Fruit fly (Drosophila melanogaster) whole organism, embryonic: ENCODE data around the gene Phb1.

ENCODE experiments used
- Antp ChIP-seq: fragments of 200-800 bp; sonication (Bioruptor generic); optimal IDR thresholded peaks from 3 replicates; lab custom pipeline; 2016; ENCODE audit warnings: missing biosample characterization, missing genetic modification characterization
- CG10147 ChIP-seq: fragments of 200-800 bp; sonication (Bioruptor generic); optimal IDR thresholded peaks from 2 replicates; lab custom pipeline; 2019; ENCODE audit warnings: missing biosample characterization, mild to moderate bottlenecking, missing genetic modification characterization, moderate library complexity
- CG10209 ChIP-seq: fragments of 200-800 bp; sonication (Bioruptor generic); optimal IDR thresholded peaks from 3 replicates; lab custom pipeline; 2017; ENCODE audit warnings: missing biosample characterization, mild to moderate bottlenecking, missing genetic modification characterization, missing genetic modification reagents
- CG11504 ChIP-seq: fragments of 200-800 bp; sonication (Bioruptor generic); optimal IDR thresholded peaks from 3 replicates; lab custom pipeline; 2019; ENCODE audit warnings: missing biosample characterization, mild to moderate bottlenecking, missing genetic modification characterization, moderate library complexity
- CG12219 ChIP-seq: fragments of 200-800 bp; sonication (Bioruptor generic); optimal IDR thresholded peaks from 3 replicates; lab custom pipeline; 2018; ENCODE audit warnings: missing biosample characterization, mild to moderate bottlenecking, missing genetic modification characterization
- CG15073 ChIP-seq: fragments of 200-800 bp; sonication (Bioruptor generic); optimal IDR thresholded peaks from 2 replicates; lab custom pipeline; 2016; ENCODE audit warnings: missing biosample characterization, missing genetic modification characterization
- CG15269 ChIP-seq: fragments of 200-800 bp; sonication (Bioruptor generic); optimal IDR thresholded peaks from 2 replicates; lab custom pipeline; 2018; ENCODE audit warnings: missing biosample characterization, mild to moderate bottlenecking, missing genetic modification characterization, moderate library complexity
- CG16779 ChIP-seq: fragments of 200-800 bp; sonication (Bioruptor generic); IDR thresholded peaks from 2 replicates; pipeline ENCODE4 v1.3.6; 2022; ENCODE audit warnings: missing biosample characterization, missing genetic modification characterization
- CG18599 ChIP-seq: fragments of 200-800 bp; sonication (Bioruptor generic); optimal IDR thresholded peaks from 3 replicates; lab custom pipeline; 2017; ENCODE audit warnings: missing biosample characterization, missing genetic modification characterization, mild to moderate bottlenecking, moderate library complexity, missing genetic modification reagents
- CG2202 ChIP-seq: fragments of 200-800 bp; sonication (Bioruptor generic); optimal IDR thresholded peaks from 2 replicates; lab custom pipeline; 2018; ENCODE audit warnings: missing biosample characterization, mild to moderate bottlenecking, missing genetic modification characterization
- CG2889 ChIP-seq: fragments of 200-800 bp; sonication (Bioruptor generic); IDR thresholded peaks from 3 replicates; pipeline ENCODE4 v1.3.6; 2022; ENCODE audit warnings: missing biosample characterization, missing genetic modification characterization
- CG32772 ChIP-seq: fragments of 200-800 bp; sonication (Bioruptor generic); IDR thresholded peaks from 2 replicates; pipeline ENCODE4 v1.3.6; 2022; ENCODE audit warnings: missing biosample characterization, missing genetic modification characterization
- CG4854 ChIP-seq: fragments of 200-800 bp; sonication (Bioruptor generic); optimal IDR thresholded peaks from 2 replicates; lab custom pipeline; 2016; ENCODE audit warnings: missing biosample characterization, missing genetic modification characterization, inconsistent platforms
- CG8944 ChIP-seq: fragments of 200-800 bp; sonication (Bioruptor generic); optimal IDR thresholded peaks from 3 replicates; lab custom pipeline; 2016; ENCODE audit warnings: missing biosample characterization, missing genetic modification characterization
- CG9437 ChIP-seq: fragments of 200-800 bp; sonication (Bioruptor generic); optimal IDR thresholded peaks from 2 replicates; lab custom pipeline; 2018; ENCODE audit warnings: missing biosample characterization, mild to moderate bottlenecking, missing genetic modification characterization
- CG9797 ChIP-seq: fragments of 200-800 bp; sonication (Bioruptor generic); optimal IDR thresholded peaks from 3 replicates; lab custom pipeline; 2018; ENCODE audit warnings: missing biosample characterization, mild to moderate bottlenecking, missing genetic modification characterization
- Camta ChIP-seq: fragments of 200-800 bp; sonication (Bioruptor generic); optimal IDR thresholded peaks from 2 replicates; lab custom pipeline; 2016; ENCODE audit warnings: missing biosample characterization, missing genetic modification characterization
- CkIIα-i1 ChIP-seq: fragments of 200-800 bp; sonication (Bioruptor generic); IDR thresholded peaks from 2 replicates; pipeline ENCODE4 v1.3.6; 2022; ENCODE audit warnings: missing biosample characterization, missing genetic modification characterization
- Dad ChIP-seq: fragments of 200-800 bp; sonication (Bioruptor generic); optimal IDR thresholded peaks from 3 replicates; lab custom pipeline; 2016; ENCODE audit warnings: missing biosample characterization, missing genetic modification characterization
- Dbx ChIP-seq: fragments of 200-800 bp; sonication (Bioruptor generic); IDR thresholded peaks from 3 replicates; pipeline ENCODE4 v1.3.6; 2022; ENCODE audit warnings: missing biosample characterization, missing genetic modification characterization
- Doc2 ChIP-seq: fragments of 200-800 bp; sonication (Bioruptor generic); IDR thresholded peaks from 2 replicates; pipeline ENCODE4 v1.3.6; 2022; ENCODE audit warnings: missing biosample characterization, missing genetic modification characterization
- E2f2 ChIP-seq: fragments of 200-800 bp; sonication (Bioruptor generic); IDR thresholded peaks from 2 replicates; pipeline ENCODE4 v1.3.6; 2022; ENCODE audit warnings: missing biosample characterization, missing genetic modification characterization
- Eip74EF ChIP-seq, 2 experiments: fragments of 200-800 bp in 1 of 2; fragments of >200 bp in 1 of 2; sonication (Bioruptor generic) in 1 of 2; optimal IDR thresholded peaks; 2 replicates each; lab custom pipeline; 2017 to 2019; ENCODE audit warnings: missing biosample characterization in 2 of 2, missing genetic modification characterization in 2 of 2, mild to moderate bottlenecking in 1 of 2, moderate library complexity in 1 of 2
- HLH3B ChIP-seq: fragments of 200-800 bp; sonication (Bioruptor generic); IDR thresholded peaks from 2 replicates; pipeline ENCODE4 v1.3.6; 2022; ENCODE audit warnings: missing biosample characterization, missing genetic modification characterization
- Med ChIP-seq: fragments of 200-800 bp; sonication (Bioruptor generic); peaks from one replicate; lab custom pipeline; 2016; ENCODE audit warnings: missing biosample characterization, missing genetic modification characterization, mild to moderate bottlenecking, inconsistent platforms, moderate library complexity
- Mrtf ChIP-seq: fragments of 200-800 bp; sonication (Bioruptor generic); IDR thresholded peaks from 3 replicates; pipeline ENCODE4 v1.3.6; 2022; ENCODE audit warnings: missing biosample characterization, missing genetic modification characterization
- PHDP ChIP-seq: fragments of 200-800 bp; sonication (Bioruptor generic); optimal IDR thresholded peaks from 3 replicates; lab custom pipeline; 2018; ENCODE audit warnings: missing biosample characterization, mild to moderate bottlenecking, missing genetic modification characterization, moderate library complexity
- Scr ChIP-seq: fragments of 200-800 bp; sonication (Bioruptor generic); IDR thresholded peaks from 2 replicates; pipeline ENCODE4 v1.3.6; 2022; ENCODE audit warnings: missing biosample characterization, missing genetic modification characterization; ENCODE audit not compliant: partially characterized antibody
- Six4 ChIP-seq: fragments of 200-800 bp; sonication (Bioruptor generic); optimal IDR thresholded peaks from 2 replicates; lab custom pipeline; 2016; ENCODE audit warnings: missing biosample characterization, missing genetic modification characterization
- Vsx1 ChIP-seq: fragments of 200-800 bp; sonication (Bioruptor generic); optimal IDR thresholded peaks from 2 replicates; lab custom pipeline; 2017; ENCODE audit warnings: missing biosample characterization, mild to moderate bottlenecking, missing genetic modification characterization, missing genetic modification reagents
- Xrp1 ChIP-seq: fragments of 200-800 bp; sonication (Bioruptor generic); IDR thresholded peaks from 2 replicates; pipeline ENCODE4 v1.3.6; 2022; ENCODE audit warnings: missing biosample characterization, missing genetic modification characterization
- aop ChIP-seq: fragments of 200-800 bp; sonication (Bioruptor generic); IDR thresholded peaks from 2 replicates; pipeline ENCODE4 v1.3.6; 2022; ENCODE audit warnings: missing biosample characterization, missing genetic modification characterization
- caup ChIP-seq: fragments of 200-800 bp; sonication (Bioruptor generic); optimal IDR thresholded peaks from 3 replicates; lab custom pipeline; 2017; ENCODE audit warnings: missing biosample characterization, mild to moderate bottlenecking, missing genetic modification characterization, moderate library complexity; ENCODE audit not compliant: severe bottlenecking
- da ChIP-seq: fragments of 200-800 bp; sonication (Bioruptor generic); optimal IDR thresholded peaks from 2 replicates; lab custom pipeline; 2016; ENCODE audit warnings: missing biosample characterization, missing genetic modification characterization
- dimm ChIP-seq: fragments of 200-800 bp; sonication (Bioruptor generic); IDR thresholded peaks from 2 replicates; pipeline ENCODE4 v1.3.6; 2022; ENCODE audit warnings: missing biosample characterization, missing genetic modification characterization
- disco-r ChIP-seq: fragments of 200-800 bp; sonication (Bioruptor generic); optimal IDR thresholded peaks from 2 replicates; lab custom pipeline; 2016; ENCODE audit warnings: missing biosample characterization, missing genetic modification characterization
- fd3F ChIP-seq: fragments of 200-800 bp; sonication (Bioruptor generic); optimal IDR thresholded peaks from 2 replicates; lab custom pipeline; 2018; ENCODE audit warnings: missing biosample characterization, mild to moderate bottlenecking, missing genetic modification characterization, moderate library complexity
- grn ChIP-seq: fragments of 200-800 bp; sonication (Bioruptor generic); optimal IDR thresholded peaks from 3 replicates; lab custom pipeline; 2017; ENCODE audit warnings: missing biosample characterization, missing genetic modification characterization
- ham ChIP-seq: fragments of 200-800 bp; sonication (Bioruptor generic); IDR thresholded peaks from 2 replicates; pipeline ENCODE4 v1.3.6; 2022; ENCODE audit warnings: missing biosample characterization, missing genetic modification characterization
- hb ChIP-seq: fragments of 200-800 bp; sonication (Bioruptor generic); IDR thresholded peaks from 3 replicates; pipeline ENCODE4 v1.3.6; 2022; ENCODE audit warnings: missing biosample characterization, missing genetic modification characterization; ENCODE audit not compliant: partially characterized antibody
- hbn ChIP-seq: fragments of 200-800 bp; sonication (Bioruptor generic); IDR thresholded peaks from 2 replicates; pipeline ENCODE4 v1.3.6; 2022; ENCODE audit warnings: missing biosample characterization, missing genetic modification characterization; ENCODE audit not compliant: partially characterized antibody
- jigr1 ChIP-seq: fragments of 200-800 bp; sonication (Bioruptor generic); IDR thresholded peaks from 3 replicates; pipeline ENCODE4 v1.3.6; 2022; ENCODE audit warnings: missing biosample characterization, missing genetic modification characterization
- lbe ChIP-seq: fragments of 200-800 bp; sonication (Bioruptor generic); optimal IDR thresholded peaks from 2 replicates; lab custom pipeline; 2016; ENCODE audit warnings: missing biosample characterization, mild to moderate bottlenecking, missing genetic modification characterization
- mld ChIP-seq: fragments of 200-800 bp; sonication (Bioruptor generic); IDR thresholded peaks from 3 replicates; pipeline ENCODE4 v1.3.6; 2022; ENCODE audit warnings: missing biosample characterization, missing genetic modification characterization; ENCODE audit not compliant: partially characterized antibody
- phol ChIP-seq: fragments of 200-800 bp; sonication (Bioruptor generic); optimal IDR thresholded peaks from 3 replicates; lab custom pipeline; 2018; ENCODE audit warnings: missing biosample characterization, mild to moderate bottlenecking, missing genetic modification characterization, moderate library complexity
- psq ChIP-seq: fragments of 200-800 bp; sonication (Bioruptor generic); optimal IDR thresholded peaks from 2 replicates; lab custom pipeline; 2017; ENCODE audit warnings: missing biosample characterization, missing genetic modification characterization
- ranshi ChIP-seq: fragments of 200-800 bp; sonication (Bioruptor generic); IDR thresholded peaks from 2 replicates; pipeline ENCODE4 v1.3.6; 2022; ENCODE audit warnings: missing biosample characterization, missing genetic modification characterization
- ro ChIP-seq: fragments of 200-800 bp; sonication (Bioruptor generic); IDR thresholded peaks from 2 replicates; pipeline ENCODE4 v1.3.6; 2022; ENCODE audit warnings: missing biosample characterization, missing genetic modification characterization
- sd ChIP-seq: fragments of 200-800 bp; sonication (Bioruptor generic); optimal IDR thresholded peaks from 3 replicates; lab custom pipeline; 2018; ENCODE audit warnings: missing biosample characterization, mild to moderate bottlenecking, missing genetic modification characterization, moderate library complexity
- sr ChIP-seq: fragments of 200-800 bp; sonication (Bioruptor generic); IDR thresholded peaks from 3 replicates; pipeline ENCODE4 v1.3.6; 2022; ENCODE audit warnings: missing biosample characterization, missing genetic modification characterization
- ssp ChIP-seq: fragments of 200-800 bp; sonication (Bioruptor generic); IDR thresholded peaks from 2 replicates; pipeline ENCODE4 v1.3.6; 2022; ENCODE audit warnings: missing biosample characterization, missing genetic modification characterization
- trem ChIP-seq: fragments of 200-800 bp; optimal IDR thresholded peaks from 3 replicates; lab custom pipeline; 2019; ENCODE audit warnings: missing biosample characterization, mild to moderate bottlenecking, missing genetic modification characterization, moderate library complexity

Gene Phb1

dm6 chr2L:19136735-19137134 is 13.1 kb upstream of the Phb1 start (continued):
- TF ChIP-seq CG9797 (GFP tag; lab: Kevin White, UChicago) (no peak), CG10147 (GFP tag; lab: Kevin White, UChicago) (no peak), CG15073 (GFP tag; lab: Kevin White, UChicago) (peak; percentile 36), ro (GFP tag; lab: Robert Waterston, UW) (no peak), CG15269 (no peak), Camta (GFP tag; lab: Kevin White, UChicago) (peak; percentile 8), CG16779 (no peak), sd (tag; lab: Kevin White, UChicago) (no peak), CG4854 (GFP tag; lab: Kevin White, UChicago) (no peak), sr (no peak), Med (GFP tag; lab: Kevin White, UChicago) (no peak), CkIIα-i1 (GFP tag; lab: Robert Waterston, UW) (no peak), CG8944 (no peak), da (GFP tag; lab: Kevin White, UChicago) (no peak), psq (GFP tag; lab: Kevin White, UChicago) (peak; percentile 71), CG32772 (no peak), jigr1 (no peak), ranshi (GFP tag; lab: Robert Waterston, UW) (0 out of 2 replicates have a peak, but pooled peaks have one; percentile 6), grn (no peak), caup (GFP tag; lab: Kevin White, UChicago) (no peak), Eip74EF (GFP tag; optimal IDR thresholded peaks at IDR 0.05; lab: Kevin White, UChicago) (no peak), fd3F (no peak), disco-r (GFP tag; lab: Kevin White, UChicago) (no peak), CG12219 (no peak), CG10209 (GFP tag; lab: Kevin White, UChicago) (peak; percentile 33), PHDP (tag; lab: Kevin White, UChicago) (no peak), mld (no peak), phol (tag; lab: Kevin White, UChicago) (peak; percentile 60), Vsx1 (GFP tag; lab: Kevin White, UChicago) (peak; percentile 4), CG2889 (GFP tag; lab: Robert Waterston, UW) (no peak), Mrtf (GFP tag; lab: Robert Waterston, UW) (no peak), CG9437 (GFP tag; lab: Kevin White, UChicago) (no peak), Xrp1 (GFP tag; lab: Robert Waterston, UW) (peak; percentile 49; the same call in 1 of the 2 replicates), lbe (GFP tag; lab: Kevin White, UChicago) (peak; percentile 86), Dbx (GFP tag; lab: Robert Waterston, UW) (no peak), CG2202 (tag; lab: Kevin White, UChicago) (peak; percentile 56), Doc2 (no peak), hbn (GFP tag; lab: Robert Waterston, UW) (no peak), Antp (GFP tag; lab: Kevin White, UChicago) (no peak), Scr (GFP tag; lab: Robert Waterston, UW) (no peak), CG11504 (tag; lab: Kevin White, UChicago) (peak; percentile 0), E2f2 (no peak), Dad (GFP tag; lab: Kevin White, UChicago) (no peak), ham (GFP tag; lab: Robert Waterston, UW) (no peak), aop (no peak), Six4 (GFP tag; lab: Kevin White, UChicago) (peak; percentile 40), HLH3B (GFP tag; lab: Robert Waterston, UW) (no peak), CG18599 (GFP tag; lab: Kevin White, UChicago) (no peak), trem (tag; lab: Kevin White, UChicago) (no peak), ssp (GFP tag; lab: Robert Waterston, UW) (no peak), hb (GFP tag; lab: Robert Waterston, UW) (no peak), dimm (GFP tag; lab: Robert Waterston, UW) (no peak)
